Worm (Caenorhabditis elegans) whole organism, L4 larva: ENCODE results near the gene copb-1.
"Not testable (repeated sequence)": the region's sequence is repeated elsewhere in the genome, so short reads cannot be mapped to it uniquely, and the experiment has no call there.

Experiments used
- F10B5.3 ChIP-seq: sonication (generic microtip); optimal IDR thresholded peaks from 2 replicates; lab custom pipeline; 2016; ENCODE audit warnings: mild to moderate bottlenecking, missing genetic modification characterization, missing compliant biosample characterization
- Y105C5A.15 ChIP-seq: fragments of 200-800 bp; sonication (Bioruptor generic); IDR thresholded peaks from 2 replicates; pipeline ENCODE4 v1.3.6; 2022; ENCODE audit warnings: missing genetic modification characterization, missing compliant biosample characterization
- ZK337.2 ChIP-seq: fragments of 200-800 bp; sonication (Bioruptor generic); IDR thresholded peaks from 2 replicates; pipeline ENCODE4 v1.3.6; 2022; ENCODE audit warnings: missing genetic modification reagents, missing genetic modification characterization, missing compliant biosample characterization
- aha-1 ChIP-seq: fragments of 150-350 bp; peaks from one replicate; lab custom pipeline; 2014; ENCODE audit warnings: missing biosample characterization, missing genetic modification characterization
- ceh-28 ChIP-seq: fragments of 150-350 bp; optimal IDR thresholded peaks from 2 replicates; lab custom pipeline; 2014; ENCODE audit warnings: missing biosample characterization, missing genetic modification reagents, missing genetic modification characterization
- cey-2 ChIP-seq: sonication (generic microtip); optimal IDR thresholded peaks from 3 replicates; lab custom pipeline; 2017; ENCODE audit warnings: missing genetic modification characterization, mild to moderate bottlenecking, missing compliant biosample characterization, antibody characterized with exemption, borderline replicate concordance; ENCODE audit not compliant: insufficient read depth
- daf-12 ChIP-seq: fragments of 150-350 bp; optimal IDR thresholded peaks from 2 replicates; lab custom pipeline; 2014; ENCODE audit warnings: missing biosample characterization, missing genetic modification reagents, missing genetic modification characterization
- daf-16 ChIP-seq, 3 experiments: sonication (generic microtip); optimal IDR thresholded peaks; 2 replicates each; lab custom pipeline; 2016 to 2017; ENCODE audit warnings: missing genetic modification characterization in 3 of 3, missing genetic modification reagents in 3 of 3, mild to moderate bottlenecking in 2 of 3, missing compliant biosample characterization in 2 of 3, missing biosample characterization in 1 of 3, moderate library complexity in 1 of 3
- dpl-1 ChIP-seq: fragments of 150-350 bp; optimal IDR thresholded peaks from 2 replicates; lab custom pipeline; 2014; ENCODE audit warnings: missing biosample characterization, missing genetic modification reagents, missing genetic modification characterization
- duxl-1 ChIP-seq: sonication (generic microtip); optimal IDR thresholded peaks from 2 replicates; lab custom pipeline; 2016; ENCODE audit warnings: mild to moderate bottlenecking, missing genetic modification characterization, moderate library complexity, missing compliant biosample characterization; ENCODE audit not compliant: poor library complexity
- dve-1 ChIP-seq: sonication (generic microtip); optimal IDR thresholded peaks from 2 replicates; lab custom pipeline; 2017; ENCODE audit warnings: antibody characterized with exemption, mild to moderate bottlenecking, missing genetic modification characterization, missing compliant biosample characterization; ENCODE audit not compliant: insufficient read depth
- hlh-11 ChIP-seq: fragments of 200-800 bp; sonication (Bioruptor generic); optimal IDR thresholded peaks from 2 replicates; lab custom pipeline; 2018; ENCODE audit warnings: mild to moderate bottlenecking, missing genetic modification characterization, missing compliant biosample characterization
- hmg-1.1 ChIP-seq: fragments of 200-800 bp; sonication (Bioruptor generic); IDR thresholded peaks from 2 replicates; pipeline ENCODE4 v1.3.6; 2022; ENCODE audit warnings: missing genetic modification reagents, missing genetic modification characterization, missing compliant biosample characterization
- lim-7 ChIP-seq: fragments of 200-800 bp; sonication (Bioruptor generic); IDR thresholded peaks from 2 replicates; pipeline ENCODE4 v1.3.6; 2022; ENCODE audit warnings: missing genetic modification characterization, missing compliant biosample characterization
- lin-29 ChIP-seq: fragments of 200-800 bp; sonication (Bioruptor generic); IDR thresholded peaks from 2 replicates; pipeline ENCODE4 v1.3.6; 2022; ENCODE audit warnings: missing genetic modification reagents, missing genetic modification characterization, missing compliant biosample characterization
- lir-3 ChIP-seq: sonication (generic microtip); optimal IDR thresholded peaks from 2 replicates; lab custom pipeline; 2016; ENCODE audit warnings: mild to moderate bottlenecking, missing genetic modification characterization, missing compliant biosample characterization
- mes-2 ChIP-seq: sonication (generic microtip); optimal IDR thresholded peaks from 2 replicates; lab custom pipeline; 2016; ENCODE audit warnings: missing genotype, mild to moderate bottlenecking, missing genetic modification characterization, missing compliant biosample characterization; ENCODE audit not compliant: poor library complexity, severe bottlenecking
- nhr-102 ChIP-seq: sonication (generic microtip); optimal IDR thresholded peaks from 2 replicates; lab custom pipeline; 2016; ENCODE audit warnings: mild to moderate bottlenecking, missing genetic modification characterization, moderate library complexity, missing compliant biosample characterization
- nhr-237 ChIP-seq: sonication (generic microtip); optimal IDR thresholded peaks from 2 replicates; lab custom pipeline; 2017; ENCODE audit warnings: missing biosample characterization, missing genetic modification characterization
- nhr-28 ChIP-seq: fragments of 150-350 bp; optimal IDR thresholded peaks from 2 replicates; lab custom pipeline; 2014; ENCODE audit warnings: missing biosample characterization, missing genetic modification characterization
- nhr-42 ChIP-seq: fragments of 200-800 bp; sonication (Bioruptor generic); IDR thresholded peaks from 2 replicates; pipeline ENCODE4 v1.3.6; 2022; ENCODE audit warnings: missing genetic modification characterization, missing compliant biosample characterization
- nhr-48 ChIP-seq: sonication (generic microtip); optimal IDR thresholded peaks from 2 replicates; lab custom pipeline; 2016; ENCODE audit warnings: mild to moderate bottlenecking, missing genetic modification characterization, missing compliant biosample characterization
- nhr-6 ChIP-seq: fragments of 150-350 bp; optimal IDR thresholded peaks from 2 replicates; lab custom pipeline; 2014; ENCODE audit warnings: missing biosample characterization, missing genetic modification characterization
- nhr-76 ChIP-seq: fragments of 150-350 bp; optimal IDR thresholded peaks from 2 replicates; lab custom pipeline; 2014; ENCODE audit warnings: missing biosample characterization, missing genetic modification characterization
- set-16 ChIP-seq: fragments of 200-800 bp; sonication (Bioruptor generic); IDR thresholded peaks from 2 replicates; pipeline ENCODE4 v1.3.6; 2022; ENCODE audit warnings: missing genetic modification reagents, missing genetic modification characterization, missing compliant biosample characterization
- vab-7 ChIP-seq: fragments of 200-800 bp; sonication (Bioruptor generic); IDR thresholded peaks from 2 replicates; pipeline ENCODE4 v1.3.6; 2022; ENCODE audit warnings: missing genetic modification reagents, missing genetic modification characterization, missing compliant biosample characterization
- zag-1 ChIP-seq: fragments of 150-350 bp; optimal IDR thresholded peaks from 2 replicates; lab custom pipeline; 2014; ENCODE audit warnings: missing biosample characterization, missing genetic modification characterization
- zip-2 ChIP-seq: fragments of 150-350 bp; optimal IDR thresholded peaks from 2 replicates; lab custom pipeline; 2014; ENCODE audit warnings: missing biosample characterization, missing genetic modification characterization
- ztf-7 ChIP-seq: fragments of 150-350 bp; optimal IDR thresholded peaks from 2 replicates; lab custom pipeline; 2014; ENCODE audit warnings: missing biosample characterization, missing genetic modification characterization

The copb-1 gene

ce11 chrII:3117471-3117870 lies 38.9 kb downstream of the copb-1 start, which contains the start of gene T10D4.7:
Gene T10D4.7 (plus strand): TSS chrII:3117771.
- TF ChIP-seq F10B5.3 (tag; lab: Kevin White, UChicago): no peak

- TF ChIP-seq nhr-6: peak; percentile 0
- peak; percentile 24 for TF ChIP-seq dpl-1
- peak; percentile 44; the same call in 1 of the 2 replicates for TF ChIP-seq hmg-1.1 (GFP tag; lab: Robert Waterston, UW)
- TF ChIP-seq zag-1: no peak
- no peak for TF ChIP-seq Y105C5A.15 (GFP tag; lab: Robert Waterston, UW)
- peak; percentile 47 for TF ChIP-seq mes-2 (tag; lab: Kevin White, UChicago)
- TF ChIP-seq ceh-28: no peak
Observed at ce11 chrII:3118907-3119382, 40.3 kb downstream of the copb-1 start, which contains the start of gene T10D4.6. Gene T10D4.6 (plus strand): TSS chrII:3119332.

- no peak for TF ChIP-seq daf-16 (GFP tag; optimal IDR thresholded peaks at IDR 0.05; lab: Kevin White, UChicago)
- no peak for TF ChIP-seq daf-16 (tag; optimal IDR thresholded peaks at IDR 0.05; lab: Kevin White, UChicago)
- TF ChIP-seq hlh-11 (tag; lab: Kevin White, UChicago): no peak
- TF ChIP-seq nhr-102 (tag; lab: Kevin White, UChicago): no peak
- TF ChIP-seq nhr-76 (tag; lab: Kevin White, UChicago): no peak
- no peak for TF ChIP-seq nhr-48 (tag; lab: Kevin White, UChicago)
- no peak for TF ChIP-seq set-16 (GFP tag; lab: Robert Waterston, UW)
- no peak for TF ChIP-seq zip-2
Observed at ce11 chrII:3123206-3123605, 44.6 kb downstream of the copb-1 start, which contains the start of gene srh-71. Gene srh-71 (plus strand): TSS chrII:3123506.

ce11 chrII:3126341-3126740 lies 47.7 kb downstream of the copb-1 start, which contains the start of gene ins-19:
Gene ins-19 (minus strand): TSS chrII:3126441.
- TF ChIP-seq lir-3 (tag; lab: Kevin White, UChicago): no peak
- TF ChIP-seq cey-2 (tag; lab: Kevin White, UChicago): no peak
- no peak for TF ChIP-seq vab-7 (GFP tag; lab: Robert Waterston, UW)
- TF ChIP-seq lim-7 (GFP tag; lab: Robert Waterston, UW): no peak

- TF ChIP-seq aha-1 (tag; lab: Kevin White, UChicago); lin-29; ZK337.2 (GFP tag; lab: Robert Waterston, UW): not testable (repeated sequence)
- TF ChIP-seq, all 104 proteins: peak for 0; not testable (repeated sequence) for 104
Observed at ce11 chrII:3126741-3127140, 48.1 kb downstream of the copb-1 start, which contains the start of gene ins-31. Gene ins-31 (plus strand): TSS chrII:3127041.

- TF ChIP-seq nhr-28 (tag; lab: Kevin White, UChicago) (peak; percentile 61), hmg-1.1 (GFP tag; lab: Robert Waterston, UW) (no peak), nhr-42 (GFP tag; lab: Robert Waterston, UW) (no peak), ztf-7 (tag; lab: Kevin White, UChicago) (no peak), duxl-1 (peak; percentile 73), daf-16 (GFP tag; optimal IDR thresholded peaks at IDR 0.05; lab: Kevin White, UChicago) (no peak), daf-16 (tag; optimal IDR thresholded peaks at IDR 0.05; lab: Kevin White, UChicago) (peak; percentile 68), hlh-11 (tag; lab: Kevin White, UChicago) (peak; percentile 24), mes-2 (tag; lab: Kevin White, UChicago) (peak; percentile 24)
Observed at ce11 chrII:3129007-3129406, 50.4 kb downstream of the copb-1 start, which contains the start of gene chil-24. Gene chil-24 (plus strand): TSS chrII:3129162.

- no peak for TF ChIP-seq daf-12 (tag; lab: Kevin White, UChicago)
- no peak for TF ChIP-seq Y105C5A.15 (GFP tag; lab: Robert Waterston, UW)
- no peak for TF ChIP-seq duxl-1
- no peak for TF ChIP-seq dve-1 (tag; lab: Kevin White, UChicago)
- no peak for TF ChIP-seq nhr-237 (tag; lab: Kevin White, UChicago)
Observed at ce11 chrII:3135293-3135692, 56.7 kb downstream of the copb-1 start.
